Worm (Caenorhabditis elegans) whole organism, mixed stage, embryonic: ENCODE measurements around the gene ZK757.10.

Source experiments
- M03D4.4 ChIP-seq: sonication (generic microtip); optimal IDR thresholded peaks from 2 replicates; lab custom pipeline; 2017; ENCODE audit warnings: mild to moderate bottlenecking, missing genetic modification characterization, missing compliant biosample characterization
- lsy-2 ChIP-seq: fragments of 150-350 bp; optimal IDR thresholded peaks from 2 replicates; lab custom pipeline; 2014; ENCODE audit warnings: missing biosample characterization, missing genetic modification characterization
- nhr-76 ChIP-seq: sonication (generic microtip); optimal IDR thresholded peaks from 2 replicates; lab custom pipeline; 2017; ENCODE audit warnings: missing biosample characterization, missing genetic modification characterization
- snpc-4 ChIP-seq: fragments of 150-350 bp; optimal IDR thresholded peaks from 2 replicates; lab custom pipeline; 2014; ENCODE audit warnings: missing biosample characterization, missing genetic modification characterization
- unc-39 ChIP-seq: fragments of 150-350 bp; optimal IDR thresholded peaks from 2 replicates; lab custom pipeline; 2014; ENCODE audit warnings: missing biosample characterization, missing genetic modification characterization
- unc-62 ChIP-seq: fragments of 150-350 bp; optimal IDR thresholded peaks from 2 replicates; lab custom pipeline; 2014; ENCODE audit warnings: missing biosample characterization, missing genetic modification reagents, missing genetic modification characterization

DNA sequence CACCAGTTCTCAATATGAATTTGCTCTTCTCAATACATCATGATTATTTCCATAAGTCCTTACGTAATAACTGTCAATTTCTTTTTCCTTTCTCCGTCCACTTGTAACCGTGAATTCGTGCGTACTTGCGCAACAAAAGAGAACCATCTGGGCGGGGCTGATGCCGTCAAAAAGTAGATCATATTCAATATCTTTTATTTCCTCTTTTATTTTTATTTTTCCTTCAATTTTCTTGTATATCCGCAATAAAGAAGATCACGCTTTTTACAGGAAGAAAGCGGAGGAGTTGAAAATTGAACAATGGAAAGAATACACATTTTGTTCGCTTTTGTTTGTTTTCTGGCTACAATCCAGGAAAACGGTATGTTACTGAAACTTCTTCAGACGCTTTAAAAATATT lies 15.8 kb downstream of the ZK757.10 start, which contains the start of gene mam-7:
- TF ChIP-seq nhr-76 (tag; lab: Kevin White, UChicago) (no peak), lsy-2 (tag; lab: Kevin White, UChicago) (no peak), unc-39 (tag; lab: Kevin White, UChicago) (no peak), M03D4.4 (no peak), unc-62 (GFP tag; lab: Kevin White, UChicago) (no peak), snpc-4 (tag; lab: Kevin White, UChicago) (no peak)
